Worm (Caenorhabditis elegans) whole organism, midembryonic: Measurements from ENCODE around the gene sdpn-1.

Experiments
- T22C8.4 ChIP-seq: fragments of 200-800 bp; sonication (Bioruptor generic); IDR thresholded peaks from 2 replicates; pipeline ENCODE4 v1.3.6; 2022; ENCODE audit warnings: missing genetic modification characterization, missing compliant biosample characterization
- cog-1 ChIP-seq: sonication (generic microtip); optimal IDR thresholded peaks from 2 replicates; lab custom pipeline; 2016; ENCODE audit warnings: missing genetic modification characterization, missing compliant biosample characterization
- flt-1 ChIP-seq: fragments of 200-800 bp; sonication (Bioruptor generic); IDR thresholded peaks from 2 replicates; pipeline ENCODE4 v1.3.6; 2022; ENCODE audit warnings: missing genetic modification characterization, missing compliant biosample characterization
- klf-2 ChIP-seq: fragments of 200-800 bp; sonication (Bioruptor generic); conservative IDR thresholded peaks from 2 replicates; pipeline ENCODE4 v1.3.6; 2022; ENCODE audit warnings: missing genetic modification reagents, missing genetic modification characterization, missing compliant biosample characterization
- med-1 ChIP-seq: sonication (generic microtip); optimal IDR thresholded peaks from 2 replicates; lab custom pipeline; 2017; ENCODE audit warnings: missing genetic modification characterization, mild to moderate bottlenecking, missing compliant biosample characterization, antibody characterized with exemption, missing genetic modification reagents; ENCODE audit not compliant: insufficient read depth
- ref-1 ChIP-seq: fragments of 200-800 bp; sonication (Bioruptor generic); conservative IDR thresholded peaks from 2 replicates; pipeline ENCODE4 v1.3.6; 2022; ENCODE audit warnings: missing genetic modification reagents, missing genetic modification characterization, missing compliant biosample characterization
- tab-1 ChIP-seq: fragments of 200-800 bp; sonication (Bioruptor generic); IDR thresholded peaks from 2 replicates; pipeline ENCODE4 v1.3.6; 2022; ENCODE audit warnings: missing genetic modification characterization, missing compliant biosample characterization
- ztf-23 ChIP-seq: fragments of 200-800 bp; sonication (Bioruptor generic); IDR thresholded peaks from 2 replicates; pipeline ENCODE4 v1.3.6; 2022; ENCODE audit warnings: missing genetic modification reagents, missing genetic modification characterization, missing compliant biosample characterization
- ztf-29 ChIP-seq: fragments of 200-800 bp; sonication (Bioruptor generic); IDR thresholded peaks from 2 replicates; pipeline ENCODE4 v1.3.6; 2022; ENCODE audit warnings: missing genetic modification reagents, missing genetic modification characterization, missing compliant biosample characterization

DNA sequence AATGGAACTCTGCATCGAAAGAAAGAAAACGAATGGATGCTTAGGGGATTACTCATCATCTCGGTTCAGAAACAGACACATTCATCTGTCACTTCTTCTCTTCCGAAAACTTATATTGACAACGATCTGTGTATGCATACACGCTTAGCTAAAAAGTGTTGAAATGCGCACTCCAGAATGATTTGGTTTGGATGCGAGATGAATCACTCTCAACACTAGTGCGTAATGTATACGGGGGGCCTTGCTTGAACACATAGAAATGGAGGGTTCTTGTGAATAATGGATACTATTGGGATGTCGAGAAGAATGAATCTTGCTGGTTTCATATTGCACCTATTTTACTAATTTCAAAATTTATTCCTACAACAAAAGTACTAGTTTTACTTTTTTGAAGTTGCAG is 34.0 kb downstream of the sdpn-1 start:
- TF ChIP-seq T22C8.4 (GFP tag; lab: Robert Waterston, UW) (no peak), flt-1 (GFP tag; lab: Robert Waterston, UW) (no peak), med-1 (GFP tag; lab: Kevin White, UChicago) (no peak), ref-1 (GFP tag; lab: Robert Waterston, UW) (no peak), ztf-29 (GFP tag; lab: Robert Waterston, UW) (no peak), ztf-23 (GFP tag; lab: Robert Waterston, UW) (no peak), cog-1 (tag; lab: Kevin White, UChicago) (no peak), klf-2 (GFP tag; lab: Robert Waterston, UW) (no peak), tab-1 (GFP tag; lab: Robert Waterston, UW) (no peak)
